Fruit fly (Drosophila melanogaster) whole organism, wandering third instar larva: ENCODE data around the gene Pvf3.

Experiments used
- Abd-B ChIP-seq: fragments of >200 bp; optimal IDR thresholded peaks from 2 replicates; lab custom pipeline; 2017; ENCODE audit warnings: missing biosample characterization, missing genetic modification characterization
- CG32264 ChIP-seq: fragments of 200-800 bp; sonication (Bioruptor generic); optimal IDR thresholded peaks from 2 replicates; lab custom pipeline; 2016; ENCODE audit warnings: missing biosample characterization, missing genetic modification characterization
- CG9705 ChIP-seq: fragments of 200-800 bp; sonication (Bioruptor generic); optimal IDR thresholded peaks from 2 replicates; lab custom pipeline; 2018; ENCODE audit warnings: missing biosample characterization, mild to moderate bottlenecking, missing genetic modification characterization
- CrebA ChIP-seq: fragments of 200-800 bp; sonication (Bioruptor generic); optimal IDR thresholded peaks from 2 replicates; lab custom pipeline; 2016; ENCODE audit warnings: missing biosample characterization, mild to moderate bottlenecking, missing genetic modification characterization, borderline replicate concordance
- Dif ChIP-seq: fragments of 200-275, 200-300 bp; sonication (Bioruptor generic); optimal IDR thresholded peaks from 2 replicates; lab custom pipeline; 2018; ENCODE audit warnings: missing biosample characterization, missing genetic modification characterization; ENCODE audit not compliant: partially characterized antibody
- GATAd ChIP-seq: sonication (Bioruptor generic); optimal IDR thresholded peaks from 2 replicates; lab custom pipeline; 2016; ENCODE audit warnings: missing biosample characterization, missing genetic modification characterization
- HLH106 ChIP-seq: fragments of 200-800 bp; optimal IDR thresholded peaks from 3 replicates; lab custom pipeline; 2019; ENCODE audit warnings: missing biosample characterization, mild to moderate bottlenecking, missing genetic modification characterization, moderate library complexity
- Hnf4 ChIP-seq: fragments of 200-800 bp; sonication (Bioruptor generic); optimal IDR thresholded peaks from 2 replicates; lab custom pipeline; 2016; ENCODE audit warnings: missing biosample characterization, mild to moderate bottlenecking, missing genetic modification characterization
- Hr78 ChIP-seq: fragments of >200 bp; optimal IDR thresholded peaks from 2 replicates; lab custom pipeline; 2017; ENCODE audit warnings: missing biosample characterization, missing genetic modification characterization
- Hr83 ChIP-seq: fragments of 200-300 bp; sonication (Bioruptor generic); optimal IDR thresholded peaks from 2 replicates; lab custom pipeline; 2016; ENCODE audit warnings: missing biosample characterization, mild to moderate bottlenecking, missing genetic modification characterization, moderate library complexity; ENCODE audit not compliant: poor library complexity, severe bottlenecking
- Jra ChIP-seq: sonication (Bioruptor generic); optimal IDR thresholded peaks from 2 replicates; lab custom pipeline; 2016; ENCODE audit warnings: missing biosample characterization, missing genetic modification characterization
- Mio ChIP-seq: sonication (Bioruptor generic); optimal IDR thresholded peaks from 2 replicates; lab custom pipeline; 2016; ENCODE audit warnings: missing biosample characterization, missing genetic modification characterization
- Myc ChIP-seq: fragments of >200 bp; optimal IDR thresholded peaks from 2 replicates; lab custom pipeline; 2017
- N ChIP-seq: fragments of >200 bp; optimal IDR thresholded peaks from 2 replicates; lab custom pipeline; 2018; ENCODE audit warnings: missing biosample characterization, missing external identifiers, missing genetic modification characterization
- OdsH ChIP-seq: fragments of 200-800 bp; sonication (Bioruptor generic); optimal IDR thresholded peaks from 2 replicates; lab custom pipeline; 2016; ENCODE audit warnings: missing biosample characterization, mild to moderate bottlenecking, missing genetic modification characterization
- Rel ChIP-seq, 2 experiments: fragments of 200-800 bp; sonication (Bioruptor generic) in 1 of 2; optimal IDR thresholded peaks; 2 replicates in 1 of 2; 3 replicates in 1 of 2; lab custom pipeline; 2016 to 2019; ENCODE audit warnings: mild to moderate bottlenecking in 2 of 2, missing biosample characterization in 2 of 2, missing genetic modification characterization in 2 of 2, moderate library complexity in 1 of 2
- Sp1 ChIP-seq: fragments of 200-800 bp; sonication (Bioruptor generic); optimal IDR thresholded peaks from 3 replicates; lab custom pipeline; 2019; ENCODE audit warnings: missing biosample characterization, mild to moderate bottlenecking, missing genetic modification characterization, moderate library complexity
- Vsx2 ChIP-seq: fragments of 200-300, 225-300 bp; sonication (Bioruptor generic); optimal IDR thresholded peaks from 2 replicates; lab custom pipeline; 2018; ENCODE audit warnings: missing biosample characterization, missing genetic modification characterization; ENCODE audit not compliant: partially characterized antibody
- br ChIP-seq: fragments of 200-800 bp; sonication (Bioruptor generic); optimal IDR thresholded peaks from 2 replicates; lab custom pipeline; 2016; ENCODE audit warnings: missing biosample characterization, missing genetic modification characterization
- brk ChIP-seq: fragments of 200-800 bp; sonication (Bioruptor generic); optimal IDR thresholded peaks from 2 replicates; lab custom pipeline; 2016; ENCODE audit warnings: missing biosample characterization, mild to moderate bottlenecking, missing genetic modification characterization
- dl ChIP-seq, 2 experiments: fragments of 175-275, 200-275 bp in 1 of 2; fragments of 200-275 bp in 1 of 2; sonication (Bioruptor generic); optimal IDR thresholded peaks; lab custom pipeline; 2018; ENCODE audit warnings: mild to moderate bottlenecking in 2 of 2, missing biosample characterization in 2 of 2, missing genetic modification characterization in 2 of 2, moderate library complexity in 2 of 2; ENCODE audit not compliant: partially characterized antibody in 2 of 2, insufficient read depth in 1 of 2
- dmrt93B ChIP-seq: fragments of 200-800 bp; sonication (Bioruptor generic); optimal IDR thresholded peaks from 2 replicates; lab custom pipeline; 2018; ENCODE audit warnings: missing biosample characterization, mild to moderate bottlenecking, missing genetic modification characterization
- dsf ChIP-seq: sonication (Bioruptor generic); optimal IDR thresholded peaks from 2 replicates; lab custom pipeline; 2016; ENCODE audit warnings: missing biosample characterization, missing genetic modification characterization, borderline replicate concordance
- ey ChIP-seq: fragments of 200-800 bp; sonication (Bioruptor generic); optimal IDR thresholded peaks from 2 replicates; lab custom pipeline; 2016; ENCODE audit warnings: missing biosample characterization, missing genetic modification characterization
- foxo ChIP-seq, 2 experiments: fragments of 200-800 bp; sonication (Bioruptor generic); optimal IDR thresholded peaks; 2 replicates in 1 of 2; 3 replicates in 1 of 2; lab custom pipeline; 2016 to 2017; ENCODE audit warnings: missing biosample characterization in 2 of 2, missing genetic modification characterization in 2 of 2
- fru ChIP-seq: fragments of 200-800 bp; sonication (Bioruptor generic); optimal IDR thresholded peaks from 3 replicates; lab custom pipeline; 2016; ENCODE audit warnings: missing biosample characterization, mild to moderate bottlenecking, missing genetic modification characterization
- h ChIP-seq: fragments of 200-800 bp; sonication (Bioruptor generic); optimal IDR thresholded peaks from 3 replicates; lab custom pipeline; 2016; ENCODE audit warnings: missing biosample characterization, mild to moderate bottlenecking, missing genetic modification characterization
- jim ChIP-seq: fragments of 175-275, 200-325 bp; sonication (Bioruptor generic); optimal IDR thresholded peaks from 2 replicates; lab custom pipeline; 2016; ENCODE audit warnings: missing biosample characterization, mild to moderate bottlenecking, missing genetic modification characterization
- lola ChIP-seq: fragments of >200 bp; optimal IDR thresholded peaks from 2 replicates; lab custom pipeline; 2017; ENCODE audit warnings: missing biosample characterization, missing genetic modification characterization
- pan ChIP-seq: fragments of >200 bp; optimal IDR thresholded peaks from 2 replicates; lab custom pipeline; 2017
- psq ChIP-seq: fragments of 200-800 bp; sonication (Bioruptor generic); optimal IDR thresholded peaks from 3 replicates; lab custom pipeline; 2017; ENCODE audit warnings: missing biosample characterization, mild to moderate bottlenecking, missing genetic modification characterization, moderate library complexity
- rgr ChIP-seq: fragments of 200-800 bp; sonication (Bioruptor generic); optimal IDR thresholded peaks from 3 replicates; lab custom pipeline; 2016; ENCODE audit warnings: missing biosample characterization, mild to moderate bottlenecking, missing genetic modification characterization
- sage ChIP-seq: fragments of 200-800 bp; sonication (Bioruptor generic); optimal IDR thresholded peaks from 2 replicates; lab custom pipeline; 2016; ENCODE audit warnings: missing biosample characterization, mild to moderate bottlenecking, missing genetic modification characterization
- sv ChIP-seq: fragments of 200-800 bp; sonication (Bioruptor generic); optimal IDR thresholded peaks from 3 replicates; lab custom pipeline; 2016; ENCODE audit warnings: missing biosample characterization, missing genetic modification characterization
- tai ChIP-seq: sonication (Bioruptor generic); optimal IDR thresholded peaks from 2 replicates; lab custom pipeline; 2016; ENCODE audit warnings: missing biosample characterization, missing genetic modification characterization
- usp ChIP-seq: fragments of >200 bp; optimal IDR thresholded peaks from 2 replicates; lab custom pipeline; 2017; ENCODE audit warnings: missing biosample characterization, missing genetic modification characterization
- woc ChIP-seq: sonication (Bioruptor generic); optimal IDR thresholded peaks from 2 replicates; lab custom pipeline; 2016; ENCODE audit warnings: missing biosample characterization, mild to moderate bottlenecking, missing genetic modification characterization

The Pvf3 gene

dm6 chr2L:7148086-7148485 lies 9.4 kb downstream of the Pvf3 start:
- peak; percentile 12 for TF ChIP-seq sv (GFP tag; lab: Kevin White, UChicago)
- no peak for TF ChIP-seq Abd-B (GFP tag; lab: Kevin White, UChicago)
- TF ChIP-seq N (GFP tag; lab: Kevin White, UChicago), result no peak
- TF ChIP-seq Myc (lab: Kevin White, UChicago), result no peak
- TF ChIP-seq rgr (GFP tag; lab: Kevin White, UChicago), result peak; percentile 10
- no peak for TF ChIP-seq OdsH
- no peak for TF ChIP-seq dl (GFP tag; optimal IDR thresholded peaks at IDR 0.05; lab: Kevin White, UChicago; ENCODE audit: insufficient read depth in 1 of 2, partially characterized antibody in 2 of 2)
- TF ChIP-seq psq (GFP tag; lab: Kevin White, UChicago), result no peak
- TF ChIP-seq brk, result no peak
- TF ChIP-seq fru (GFP tag; lab: Kevin White, UChicago), result no peak
- TF ChIP-seq Vsx2 (GFP tag; lab: Kevin White, UChicago), result no peak
- TF ChIP-seq HLH106, result no peak
- no peak for TF ChIP-seq foxo (GFP tag; optimal IDR thresholded peaks at IDR 0.05; lab: Kevin White, UChicago)
- no peak for TF ChIP-seq ey
- no peak for TF ChIP-seq jim
- no peak for TF ChIP-seq Mio
- peak; percentile 8 for TF ChIP-seq h
- no peak for TF ChIP-seq dmrt93B
- no peak for TF ChIP-seq Hr78 (GFP tag; lab: Kevin White, UChicago)
- TF ChIP-seq CG9705 (GFP tag; lab: Kevin White, UChicago), result no peak
- no peak for TF ChIP-seq tai (GFP tag; lab: Kevin White, UChicago)
- no peak for TF ChIP-seq Rel (GFP tag; optimal IDR thresholded peaks at IDR 0.05; lab: Kevin White, UChicago)
- no peak for TF ChIP-seq Rel (tag; optimal IDR thresholded peaks at IDR 0.05; lab: Kevin White, UChicago)
- no peak for TF ChIP-seq CrebA (GFP tag; lab: Kevin White, UChicago)
- no peak for TF ChIP-seq lola (GFP tag; lab: Kevin White, UChicago)

- TF ChIP-seq foxo (GFP tag; optimal IDR thresholded peaks at IDR 0.05; lab: Kevin White, UChicago), result no peak
Measured at dm6 chr2L:7147212-7147611, 10.3 kb downstream of the Pvf3 start.

- TF ChIP-seq Dif (GFP tag; lab: Kevin White, UChicago) (no peak), psq (GFP tag; lab: Kevin White, UChicago) (peak; percentile 14), woc (peak; percentile 23), brk (no peak), Sp1 (GFP tag; lab: Kevin White, UChicago) (peak; percentile 25), N (GFP tag; lab: Kevin White, UChicago) (no peak), Abd-B (GFP tag; lab: Kevin White, UChicago) (no peak), Hnf4 (GFP tag; lab: Kevin White, UChicago) (peak; percentile 50), ey (peak; percentile 45), usp (GFP tag; lab: Kevin White, UChicago) (no peak), Vsx2 (GFP tag; lab: Kevin White, UChicago) (no peak), rgr (GFP tag; lab: Kevin White, UChicago) (peak; percentile 31), HLH106 (peak; percentile 1), tai (GFP tag; lab: Kevin White, UChicago) (no peak), OdsH (peak; percentile 8), fru (GFP tag; lab: Kevin White, UChicago) (peak; percentile 42), dmrt93B (no peak), Hr83 (no peak), foxo (GFP tag; optimal IDR thresholded peaks at IDR 0.05; lab: Kevin White, UChicago) (peak in 1 of 2 experiments; percentile 36), dsf (GFP tag; lab: Kevin White, UChicago) (no peak), CG9705 (GFP tag; lab: Kevin White, UChicago) (no peak), br (peak; percentile 22), pan (lab: Kevin White, UChicago) (no peak), h (peak; percentile 44)
Measured at dm6 chr2L:7145881-7146280, 11.6 kb downstream of the Pvf3 start.

- TF ChIP-seq Rel (GFP tag; optimal IDR thresholded peaks at IDR 0.05; lab: Kevin White, UChicago) (no peak), Rel (tag; optimal IDR thresholded peaks at IDR 0.05; lab: Kevin White, UChicago) (no peak), CG9705 (GFP tag; lab: Kevin White, UChicago) (no peak), foxo (GFP tag; optimal IDR thresholded peaks at IDR 0.05; lab: Kevin White, UChicago) (peak in 1 of 2 experiments; percentile 63), Sp1 (GFP tag; lab: Kevin White, UChicago) (peak; percentile 30), Hr83 (no peak), Myc (lab: Kevin White, UChicago) (no peak), Mio (no peak), dl (GFP tag; optimal IDR thresholded peaks at IDR 0.05; lab: Kevin White, UChicago; ENCODE audit: insufficient read depth in 1 of 2, partially characterized antibody in 2 of 2) (no peak), sv (GFP tag; lab: Kevin White, UChicago) (no peak), CrebA (GFP tag; lab: Kevin White, UChicago) (no peak), N (GFP tag; lab: Kevin White, UChicago) (no peak), dsf (GFP tag; lab: Kevin White, UChicago) (no peak), woc (no peak), usp (GFP tag; lab: Kevin White, UChicago) (no peak), jim (no peak), fru (GFP tag; lab: Kevin White, UChicago) (peak; percentile 52), ey (peak; percentile 59), Vsx2 (GFP tag; lab: Kevin White, UChicago) (no peak), Dif (GFP tag; lab: Kevin White, UChicago) (no peak), lola (GFP tag; lab: Kevin White, UChicago) (no peak), rgr (GFP tag; lab: Kevin White, UChicago) (peak; percentile 53), tai (GFP tag; lab: Kevin White, UChicago) (peak; percentile 16), Jra (GFP tag; lab: Kevin White, UChicago) (no peak), Hr78 (GFP tag; lab: Kevin White, UChicago) (no peak), Abd-B (GFP tag; lab: Kevin White, UChicago) (no peak), CG32264 (GFP tag; lab: Kevin White, UChicago) (no peak), sage (no peak), br (peak; percentile 36), GATAd (GFP tag; lab: Kevin White, UChicago) (no peak), brk (no peak), Hnf4 (GFP tag; lab: Kevin White, UChicago) (peak; percentile 3), dmrt93B (peak; percentile 40)
Measured at dm6 chr2L:7144061-7144460, 13.4 kb downstream of the Pvf3 start.
